ENCODE assay signal across 1 fruit fly cellular context in the genomic region with DNA sequence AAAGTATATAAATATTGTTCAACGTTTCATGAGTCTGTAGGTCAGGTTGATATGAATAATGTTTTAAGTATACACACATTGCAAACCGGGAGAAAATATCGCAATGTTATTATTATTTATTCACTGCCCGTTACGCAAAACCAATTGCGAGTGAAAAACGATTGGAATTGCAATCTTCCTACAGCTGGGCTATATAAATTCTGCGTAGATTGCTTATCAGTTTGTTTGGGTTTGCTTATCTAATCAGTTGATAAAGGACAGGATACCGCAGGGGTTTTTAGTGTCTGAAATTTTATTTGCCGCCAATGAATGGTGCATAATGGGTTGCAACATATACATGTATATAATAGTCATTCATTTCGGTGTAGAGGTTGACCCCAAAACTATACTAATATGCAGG.
TF ChIP-seq lines count a peak whose summit lies in the region.

No protein-coding gene starts in this region.

TF ChIP-seq in whole organism, embryonic, 481 proteins besides CTCF, POLR2A, EP300 and RAD21 (continued from another document):
- no peak for TF ChIP-seq stwl (tag; optimal IDR thresholded peaks at IDR 0.05; lab: Kevin White, UChicago)
- no peak for TF ChIP-seq toy (GFP tag; IDR thresholded peaks at IDR 0.05; lab: Robert Waterston, UW)
- no peak for TF ChIP-seq CG11695 (GFP tag; IDR thresholded peaks at IDR 0.05; lab: Robert Waterston, UW)
- TF ChIP-seq Dref (GFP tag; IDR thresholded peaks at IDR 0.05; lab: Robert Waterston, UW): no peak
- TF ChIP-seq CG9609 (GFP tag; optimal IDR thresholded peaks at IDR 0.05; lab: Kevin White, UChicago): no peak
- no peak for TF ChIP-seq vfl (GFP tag; optimal IDR thresholded peaks at IDR 0.05; lab: Kevin White, UChicago)
- peak; percentile 19 for TF ChIP-seq exex (tag; optimal IDR thresholded peaks at IDR 0.05; lab: Kevin White, UChicago)
- no peak for TF ChIP-seq Sox100B (GFP tag; optimal IDR thresholded peaks at IDR 0.05; lab: Kevin White, UChicago)
- TF ChIP-seq CG12299 (tag; optimal IDR thresholded peaks at IDR 0.05; lab: Kevin White, UChicago): no peak
- TF ChIP-seq Sox102F (GFP tag; optimal IDR thresholded peaks at IDR 0.05; lab: Kevin White, UChicago): no peak
- TF ChIP-seq ara (GFP tag; IDR thresholded peaks at IDR 0.05; lab: Robert Waterston, UW): no peak
- no peak for TF ChIP-seq bbx (GFP tag; IDR thresholded peaks at IDR 0.05; lab: Robert Waterston, UW; ENCODE audit: partially characterized antibody)
- no peak for TF ChIP-seq chinmo (GFP tag; IDR thresholded peaks at IDR 0.05; lab: Robert Waterston, UW; ENCODE audit: partially characterized antibody)
- TF ChIP-seq ash1 (GFP tag; optimal IDR thresholded peaks at IDR 0.05; lab: Kevin White, UChicago): no peak
- TF ChIP-seq emc (GFP tag; optimal IDR thresholded peaks at IDR 0.05; lab: Kevin White, UChicago): no peak
- peak; percentile 57 for TF ChIP-seq CG15479 (GFP tag; optimal IDR thresholded peaks at IDR 0.05; lab: Kevin White, UChicago)
- no peak for TF ChIP-seq CG1832 (GFP tag; optimal IDR thresholded peaks at IDR 0.05; lab: Kevin White, UChicago)
- TF ChIP-seq ken (GFP tag; IDR thresholded peaks at IDR 0.05; lab: Robert Waterston, UW): no peak
- no peak for TF ChIP-seq CG32532 (GFP tag; IDR thresholded peaks at IDR 0.05; lab: Robert Waterston, UW)
- no peak for TF ChIP-seq CG12391 (tag; optimal IDR thresholded peaks at IDR 0.05; lab: Kevin White, UChicago)
- TF ChIP-seq psq (GFP tag; optimal IDR thresholded peaks at IDR 0.05; lab: Kevin White, UChicago): no peak
